Worm (Caenorhabditis elegans): Measurements from ENCODE around the gene ZK1236.9.

DNA sequence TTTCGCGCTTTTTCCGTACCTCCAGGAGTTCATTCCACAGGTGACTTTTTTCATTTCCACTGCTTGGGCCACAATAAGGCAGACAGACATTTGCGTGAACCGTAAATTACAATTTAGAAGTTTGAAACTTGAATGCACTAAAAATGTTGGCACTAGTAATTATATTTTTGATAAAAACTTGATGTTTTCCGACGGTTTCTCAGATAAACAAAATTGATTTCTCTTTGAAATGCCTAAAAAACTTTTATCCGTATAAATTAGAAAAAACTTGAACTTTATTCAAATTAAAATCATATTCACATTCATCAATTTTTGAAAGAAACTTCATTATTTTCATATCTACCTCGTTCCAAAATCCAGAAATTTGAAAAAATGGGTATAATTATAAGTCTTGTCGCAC is 39.3 kb downstream of the ZK1236.9 start, which contains the start of gene ZK353.3:
- no peak for TF ChIP-seq unc-39 (tag; optimal IDR thresholded peaks at IDR 0.05)
- TF ChIP-seq ceh-16 (tag; optimal IDR thresholded peaks at IDR 0.05) = no peak
- TF ChIP-seq nhr-237 (tag; optimal IDR thresholded peaks at IDR 0.05) = no peak
- TF ChIP-seq ztf-11 (tag; optimal IDR thresholded peaks at IDR 0.05) = no peak
- no peak for TF ChIP-seq jun-1 (tag; optimal IDR thresholded peaks at IDR 0.05)
- TF ChIP-seq unc-62 (GFP tag; optimal IDR thresholded peaks at IDR 0.05) = no peak
- no peak for TF ChIP-seq elt-3 (tag; optimal IDR thresholded peaks at IDR 0.05)
- no peak for TF ChIP-seq mdl-1 (tag; optimal IDR thresholded peaks at IDR 0.05)
- TF ChIP-seq pqm-1 (tag; optimal IDR thresholded peaks at IDR 0.05) = no peak
- no peak for TF ChIP-seq tbx-2 (tag; optimal IDR thresholded peaks at IDR 0.05)
- TF ChIP-seq ama-1 (optimal IDR thresholded peaks at IDR 0.05) = no peak
- no peak for TF ChIP-seq lin-39 (tag; optimal IDR thresholded peaks at IDR 0.05)
